Worm (Caenorhabditis elegans) whole organism, early embryonic: ENCODE data around the gene D1054.5.

ENCODE experiments used
- ceh-13 ChIP-seq: fragments of 200-800 bp; sonication (Bioruptor generic); optimal IDR thresholded peaks from 2 replicates; lab custom pipeline; 2018; ENCODE audit warnings: mild to moderate bottlenecking, missing genetic modification characterization, missing compliant biosample characterization
- hmbx-1 ChIP-seq: sonication (generic microtip); optimal IDR thresholded peaks from 2 replicates; lab custom pipeline; 2016; ENCODE audit warnings: mild to moderate bottlenecking, missing genetic modification characterization, missing compliant biosample characterization
- hnd-1 ChIP-seq: sonication (generic microtip); optimal IDR thresholded peaks from 2 replicates; lab custom pipeline; 2016; ENCODE audit warnings: missing genetic modification characterization, missing compliant biosample characterization
- sea-1 ChIP-seq: fragments of 200-800 bp; sonication (Bioruptor generic); conservative IDR thresholded peaks from 2 replicates; pipeline ENCODE4 v1.3.6; 2022; ENCODE audit warnings: missing genetic modification characterization, missing compliant biosample characterization

- no peak for TF ChIP-seq sea-1 (GFP tag; lab: Robert Waterston, UW)
- no peak for TF ChIP-seq hmbx-1
- TF ChIP-seq hnd-1 (tag; lab: Kevin White, UChicago) = no peak
- no peak for TF ChIP-seq ceh-13 (GFP tag; lab: Kevin White, UChicago)
Measured at ce11 chrV:10802060-10802459, 25.7 kb upstream of the D1054.5 start.
